Fruit fly (Drosophila melanogaster): ENCODE data around the gene Ype.

The Ype gene

dm6 chrX:13345327-13345726, 41.9 kb downstream of the Ype start (continued):
- TF ChIP-seq CG34224 (GFP tag; IDR thresholded peaks at IDR 0.05; ENCODE audit: partially characterized antibody) (no peak), PHDP (tag; optimal IDR thresholded peaks at IDR 0.05) (no peak), H2.0 (GFP tag; IDR thresholded peaks at IDR 0.05) (no peak), CG13287 (GFP tag; IDR thresholded peaks at IDR 0.05; ENCODE audit: partially characterized antibody) (no peak), sob (GFP tag; IDR thresholded peaks at IDR 0.05) (no peak), CG14860 (GFP tag; IDR thresholded peaks at IDR 0.05; ENCODE audit: partially characterized antibody) (0 out of 3 replicates have a peak, but pooled peaks have one; percentile 20), emc (GFP tag; optimal IDR thresholded peaks at IDR 0.05) (no peak), sc (optimal IDR thresholded peaks at IDR 0.05) (no peak), sc (GFP tag; optimal IDR thresholded peaks at IDR 0.05) (no peak), Chrac-16 (GFP tag; optimal IDR thresholded peaks at IDR 0.05) (no peak), Sry-β (GFP tag; optimal IDR thresholded peaks at IDR 0.05) (no peak), CG17359 (tag; optimal IDR thresholded peaks at IDR 0.05) (no peak), CG3838 (GFP tag; optimal IDR thresholded peaks at IDR 0.05) (no peak), slou (GFP tag; optimal IDR thresholded peaks at IDR 0.05) (no peak), CG18599 (GFP tag; optimal IDR thresholded peaks at IDR 0.05) (peak; percentile 40), lab (GFP tag; optimal IDR thresholded peaks at IDR 0.05) (peak; percentile 21), gem (tag; optimal IDR thresholded peaks at IDR 0.05) (peak; percentile 25), mirr (GFP tag; optimal IDR thresholded peaks at IDR 0.05) (no peak), gsb (GFP tag; IDR thresholded peaks at IDR 0.05) (no peak), CG12104 (GFP tag; optimal IDR thresholded peaks at IDR 0.05) (no peak), CG8765 (GFP tag; IDR thresholded peaks at IDR 0.05) (no peak)

- TF ChIP-seq MESR4 (GFP tag; optimal IDR thresholded peaks at IDR 0.05): peak; percentile 62
- TF ChIP-seq Gug (GFP tag; IDR thresholded peaks at IDR 0.05): no peak
- no peak for TF ChIP-seq zen (tag; optimal IDR thresholded peaks at IDR 0.05)
- TF ChIP-seq ci (GFP tag; IDR thresholded peaks at IDR 0.05): peak; percentile 48; the same call in 1 of the 3 replicates
- no peak for TF ChIP-seq CG10274 (GFP tag; optimal IDR thresholded peaks at IDR 0.05)
- TF ChIP-seq maf-S (GFP tag; optimal IDR thresholded peaks at IDR 0.05): no peak
- no peak for TF ChIP-seq CG34376 (GFP tag; optimal IDR thresholded peaks at IDR 0.05)
- no peak for TF ChIP-seq CG15073 (GFP tag; optimal IDR thresholded peaks at IDR 0.05)
- peak; percentile 13; the same call in 1 of the 2 replicates for TF ChIP-seq slbo (GFP tag; IDR thresholded peaks at IDR 0.05)
- TF ChIP-seq Opbp (GFP tag; IDR thresholded peaks at IDR 0.05; ENCODE audit: partially characterized antibody): peak; percentile 70; the same call in 2 of the 3 replicates
- peak; percentile 48; the same call in 1 of the 3 replicates for TF ChIP-seq vnd (GFP tag; IDR thresholded peaks at IDR 0.05; ENCODE audit: partially characterized antibody)
- peak; percentile 63 for TF ChIP-seq gfzf (GFP tag; optimal IDR thresholded peaks at IDR 0.05)
- TF ChIP-seq chm (GFP tag; IDR thresholded peaks at IDR 0.05): no peak
- TF ChIP-seq CG2129 (GFP tag; IDR thresholded peaks at IDR 0.05; ENCODE audit: partially characterized antibody): peak; percentile 29; the same call in 1 of the 2 replicates
- TF ChIP-seq Myb (GFP tag; optimal IDR thresholded peaks at IDR 0.05): peak; percentile 53
- peak; percentile 62 for TF ChIP-seq Med (GFP tag)
- no peak for TF ChIP-seq NC2β (GFP tag; optimal IDR thresholded peaks at IDR 0.05)
- peak; percentile 0 for TF ChIP-seq Sry-δ (GFP tag; optimal IDR thresholded peaks at IDR 0.05)
- TF ChIP-seq hbn (GFP tag; IDR thresholded peaks at IDR 0.05; ENCODE audit: partially characterized antibody): peak; percentile 43; the same call in 1 of the 2 replicates
- no peak for TF ChIP-seq lilli (GFP tag; optimal IDR thresholded peaks at IDR 0.05)
- TF ChIP-seq gsb-n (tag; optimal IDR thresholded peaks at IDR 0.05): no peak
- peak; percentile 18 for TF ChIP-seq bcd (GFP tag; optimal IDR thresholded peaks at IDR 0.05)
- TF ChIP-seq inv (GFP tag; IDR thresholded peaks at IDR 0.05; ENCODE audit: partially characterized antibody): peak; percentile 65
- TF ChIP-seq stwl (tag; optimal IDR thresholded peaks at IDR 0.05): peak; percentile 2
- TF ChIP-seq Lim3 (GFP tag; IDR thresholded peaks at IDR 0.05): no peak
- TF ChIP-seq CG7745 (tag; optimal IDR thresholded peaks at IDR 0.05): no peak
- TF ChIP-seq CG1603 (tag; optimal IDR thresholded peaks at IDR 0.05): peak; percentile 69
- TF ChIP-seq unc-4 (GFP tag; IDR thresholded peaks at IDR 0.05; ENCODE audit: partially characterized antibody): peak; percentile 28; the same call in 1 of the 2 replicates
- TF ChIP-seq Doc3 (GFP tag; IDR thresholded peaks at IDR 0.05; ENCODE audit: partially characterized antibody): peak; percentile 29; the same call in 2 of the 3 replicates
Observed at dm6 chrX:13338113-13338512, 49.1 kb downstream of the Ype start, which contains the start of gene CG15747. CG15747 (plus strand) TSS chrX:13338318.
